Fruit fly (Drosophila melanogaster) whole organism, embryonic: ENCODE measurements around the gene CG33293.

Experiments
- CG10147 ChIP-seq: fragments of 200-800 bp; sonication (Bioruptor generic); optimal IDR thresholded peaks from 2 replicates; lab custom pipeline; 2019; ENCODE audit warnings: missing biosample characterization, mild to moderate bottlenecking, missing genetic modification characterization, moderate library complexity
- CG10267 ChIP-seq: fragments of 200-800 bp; sonication (Bioruptor generic); optimal IDR thresholded peaks from 2 replicates; lab custom pipeline; 2018; ENCODE audit warnings: missing biosample characterization, mild to moderate bottlenecking, missing genetic modification characterization, moderate library complexity
- CG11085 ChIP-seq: fragments of 200-800 bp; sonication (Bioruptor generic); IDR thresholded peaks from 2 replicates; pipeline ENCODE4 v1.3.6; 2022; ENCODE audit warnings: missing biosample characterization, missing genetic modification characterization
- CG11504 ChIP-seq: fragments of 200-800 bp; sonication (Bioruptor generic); optimal IDR thresholded peaks from 3 replicates; lab custom pipeline; 2019; ENCODE audit warnings: missing biosample characterization, mild to moderate bottlenecking, missing genetic modification characterization, moderate library complexity
- CG11696 ChIP-seq: fragments of 200-800 bp; sonication (Bioruptor generic); IDR thresholded peaks from 2 replicates; pipeline ENCODE4 v1.3.6; 2022; ENCODE audit warnings: missing biosample characterization, missing genetic modification characterization
- CG11723 ChIP-seq: fragments of 200-800 bp; sonication (Bioruptor generic); optimal IDR thresholded peaks from 2 replicates; lab custom pipeline; 2017; ENCODE audit warnings: missing biosample characterization, mild to moderate bottlenecking, missing genetic modification characterization
- CG12155 ChIP-seq: fragments of 200-800 bp; sonication (Bioruptor generic); optimal IDR thresholded peaks from 3 replicates; lab custom pipeline; 2016; ENCODE audit warnings: missing biosample characterization, missing genetic modification characterization
- CG12236 ChIP-seq: fragments of 200-800 bp; sonication (Bioruptor generic); optimal IDR thresholded peaks from 2 replicates; lab custom pipeline; 2016; ENCODE audit warnings: missing biosample characterization, missing genetic modification characterization
- CG17829 ChIP-seq: fragments of 200-800 bp; optimal IDR thresholded peaks from 2 replicates; lab custom pipeline; 2019; ENCODE audit warnings: missing biosample characterization, mild to moderate bottlenecking, missing genetic modification characterization, moderate library complexity
- CG18262 ChIP-seq: fragments of 200-800 bp; optimal IDR thresholded peaks from 3 replicates; lab custom pipeline; 2019; ENCODE audit warnings: missing biosample characterization, mild to moderate bottlenecking, missing genetic modification characterization, moderate library complexity
- CG1832 ChIP-seq: fragments of 200-800 bp; sonication (Bioruptor generic); optimal IDR thresholded peaks from 2 replicates; lab custom pipeline; 2017; ENCODE audit warnings: missing biosample characterization, mild to moderate bottlenecking, missing genetic modification characterization, inconsistent platforms
- CG18764 ChIP-seq: fragments of 200-800 bp; sonication (Bioruptor generic); optimal IDR thresholded peaks from 3 replicates; lab custom pipeline; 2016; ENCODE audit warnings: missing biosample characterization, missing genetic modification characterization
- CG2129 ChIP-seq: fragments of 200-800 bp; sonication (Bioruptor generic); IDR thresholded peaks from 2 replicates; pipeline ENCODE4 v1.3.6; 2022; ENCODE audit warnings: missing biosample characterization, missing genetic modification characterization; ENCODE audit not compliant: partially characterized antibody
- CG2889 ChIP-seq: fragments of 200-800 bp; sonication (Bioruptor generic); IDR thresholded peaks from 3 replicates; pipeline ENCODE4 v1.3.6; 2022; ENCODE audit warnings: missing biosample characterization, missing genetic modification characterization
- CG3163 ChIP-seq: fragments of 200-800 bp; sonication (Bioruptor generic); optimal IDR thresholded peaks from 3 replicates; lab custom pipeline; 2016; ENCODE audit warnings: missing biosample characterization, missing genetic modification characterization
- CG6254 ChIP-seq: fragments of 200-800 bp; sonication (Bioruptor generic); optimal IDR thresholded peaks from 3 replicates; lab custom pipeline; 2017; ENCODE audit warnings: mild to moderate bottlenecking, missing biosample characterization, missing genetic modification reagents, missing genetic modification characterization
- CG6791 ChIP-seq: fragments of 200-800 bp; sonication (Bioruptor generic); IDR thresholded peaks from 3 replicates; pipeline ENCODE4 v1.3.6; 2022; ENCODE audit warnings: missing biosample characterization, missing genetic modification characterization; ENCODE audit not compliant: partially characterized antibody
- CG7963 ChIP-seq: fragments of 200-800 bp; sonication (Bioruptor generic); IDR thresholded peaks from 3 replicates; pipeline ENCODE4 v1.3.6; 2022; ENCODE audit warnings: missing biosample characterization, missing genetic modification characterization; ENCODE audit not compliant: partially characterized antibody
- CG9215 ChIP-seq: fragments of 200-800 bp; sonication (Bioruptor generic); IDR thresholded peaks from 2 replicates; pipeline ENCODE4 v1.3.6; 2022; ENCODE audit warnings: missing biosample characterization, missing genetic modification characterization
- CG9609 ChIP-seq: fragments of 200-800 bp; sonication (Bioruptor generic); optimal IDR thresholded peaks from 3 replicates; lab custom pipeline; 2016; ENCODE audit warnings: missing biosample characterization, missing genetic modification characterization
- Dad ChIP-seq: fragments of 200-800 bp; sonication (Bioruptor generic); optimal IDR thresholded peaks from 3 replicates; lab custom pipeline; 2016; ENCODE audit warnings: missing biosample characterization, missing genetic modification characterization
- Dip2 ChIP-seq: fragments of 200-800 bp; sonication (Bioruptor generic); IDR thresholded peaks from 2 replicates; pipeline ENCODE4 v1.3.6; 2022; ENCODE audit warnings: missing biosample characterization, missing genetic modification characterization
- Elba2 ChIP-seq: fragments of 200-800 bp; sonication (Bioruptor generic); optimal IDR thresholded peaks from 3 replicates; lab custom pipeline; 2016; ENCODE audit warnings: missing biosample characterization, missing genetic modification characterization
- Hr39 ChIP-seq: fragments of >200 bp; optimal IDR thresholded peaks from 2 replicates; lab custom pipeline; 2017
- Neu2 ChIP-seq: fragments of 200-800 bp; sonication (Bioruptor generic); optimal IDR thresholded peaks from 3 replicates; lab custom pipeline; 2016; ENCODE audit warnings: missing biosample characterization, missing genetic modification characterization, borderline replicate concordance
- Nf-YA ChIP-seq: fragments of 200-800 bp; sonication (Bioruptor generic); IDR thresholded peaks from 2 replicates; pipeline ENCODE4 v1.3.6; 2022; ENCODE audit warnings: missing biosample characterization, missing genetic modification characterization
- Rx ChIP-seq: fragments of 200-800 bp; sonication (Bioruptor generic); IDR thresholded peaks from 2 replicates; pipeline ENCODE4 v1.3.6; 2022; ENCODE audit warnings: missing biosample characterization, missing genetic modification characterization
- Side ChIP-seq: fragments of 200-800 bp; sonication (Bioruptor generic); optimal IDR thresholded peaks from 2 replicates; lab custom pipeline; 2016; ENCODE audit warnings: missing biosample characterization, missing genetic modification characterization
- Sox102F ChIP-seq: fragments of 200-800 bp; sonication (Bioruptor generic); optimal IDR thresholded peaks from 2 replicates; lab custom pipeline; 2018; ENCODE audit warnings: missing biosample characterization, mild to moderate bottlenecking, missing genetic modification characterization, moderate library complexity
- Sry-β ChIP-seq: fragments of 200-800 bp; sonication (Bioruptor generic); optimal IDR thresholded peaks from 2 replicates; lab custom pipeline; 2018; ENCODE audit warnings: missing biosample characterization, mild to moderate bottlenecking, missing genetic modification characterization, moderate library complexity
- Ssrp ChIP-seq: fragments of 200-800 bp; sonication (Bioruptor generic); optimal IDR thresholded peaks from 2 replicates; lab custom pipeline; 2018; ENCODE audit warnings: missing biosample characterization, mild to moderate bottlenecking, missing genetic modification characterization, moderate library complexity
- TFAM ChIP-seq: fragments of 200-800 bp; sonication (Bioruptor generic); optimal IDR thresholded peaks from 2 replicates; lab custom pipeline; 2017; ENCODE audit warnings: missing biosample characterization, missing genetic modification characterization, inconsistent platforms
- Usf ChIP-seq: fragments of 200-800 bp; sonication (Bioruptor generic); optimal IDR thresholded peaks from 2 replicates; lab custom pipeline; 2017; ENCODE audit warnings: missing genotype, missing biosample characterization, missing genetic modification characterization
- ara ChIP-seq: fragments of 200-800 bp; sonication (Bioruptor generic); IDR thresholded peaks from 2 replicates; pipeline ENCODE4 v1.3.6; 2022; ENCODE audit warnings: missing biosample characterization, missing genetic modification characterization
- chn ChIP-seq: fragments of 200-800 bp; sonication (Bioruptor generic); optimal IDR thresholded peaks from 2 replicates; lab custom pipeline; 2016; ENCODE audit warnings: missing biosample characterization, missing genetic modification characterization
- dan ChIP-seq: fragments of 200-800 bp; sonication (Bioruptor generic); IDR thresholded peaks from 2 replicates; pipeline ENCODE4 v1.3.6; 2022; ENCODE audit warnings: missing biosample characterization, missing genetic modification characterization
- dm ChIP-seq: fragments of 200-800 bp; sonication (Bioruptor generic); optimal IDR thresholded peaks from 3 replicates; lab custom pipeline; 2016; ENCODE audit warnings: missing biosample characterization, missing genetic modification characterization
- dysf ChIP-seq: fragments of 200-800 bp; sonication (Bioruptor generic); IDR thresholded peaks from 3 replicates; pipeline ENCODE4 v1.3.6; 2022; ENCODE audit warnings: missing biosample characterization, missing genetic modification characterization
- fu2 ChIP-seq: fragments of 200-800 bp; sonication (Bioruptor generic); optimal IDR thresholded peaks from 2 replicates; lab custom pipeline; 2016; ENCODE audit warnings: missing biosample characterization, missing genetic modification characterization
- grau ChIP-seq: fragments of 200-800 bp; optimal IDR thresholded peaks from 3 replicates; lab custom pipeline; 2019; ENCODE audit warnings: missing biosample characterization, mild to moderate bottlenecking, missing genetic modification characterization, moderate library complexity
- insv ChIP-seq, 2 experiments: fragments of 200-800 bp; sonication (Bioruptor generic); optimal IDR thresholded peaks; 3 replicates each; lab custom pipeline; 2016 to 2018; ENCODE audit warnings: missing biosample characterization in 2 of 2, missing genetic modification characterization in 2 of 2
- lbe ChIP-seq: fragments of 200-800 bp; sonication (Bioruptor generic); optimal IDR thresholded peaks from 2 replicates; lab custom pipeline; 2016; ENCODE audit warnings: missing biosample characterization, mild to moderate bottlenecking, missing genetic modification characterization
- odd ChIP-seq: fragments of 200-800 bp; sonication (Bioruptor generic); optimal IDR thresholded peaks from 2 replicates; lab custom pipeline; 2017; ENCODE audit warnings: missing biosample characterization, mild to moderate bottlenecking, missing genetic modification characterization
- pfk ChIP-seq: fragments of 200-800 bp; sonication (Bioruptor generic); optimal IDR thresholded peaks from 2 replicates; lab custom pipeline; 2018; ENCODE audit warnings: missing biosample characterization, mild to moderate bottlenecking, missing genetic modification characterization, moderate library complexity
- pho ChIP-seq: fragments of 200-800 bp; sonication (Bioruptor generic); optimal IDR thresholded peaks from 2 replicates; lab custom pipeline; 2016; ENCODE audit warnings: missing biosample characterization, missing genetic modification characterization
- prd ChIP-seq, 3 experiments: fragments of >200 bp in 2 of 3; fragments of 200-800 bp in 1 of 3; sonication (Bioruptor generic) in 1 of 3; optimal IDR thresholded peaks in 2 of 3; IDR thresholded peaks in 1 of 3; 2 replicates in 2 of 3; 3 replicates in 1 of 3; pipeline versions ENCODE4 v1.3.6 to Lab custom; 2017 to 2022; ENCODE audit warnings: missing biosample characterization in 1 of 3, missing genetic modification characterization in 1 of 3
- sob ChIP-seq: fragments of 200-800 bp; sonication (Bioruptor generic); IDR thresholded peaks from 2 replicates; pipeline ENCODE4 v1.3.6; 2022; ENCODE audit warnings: missing biosample characterization, missing genetic modification characterization
- sqz ChIP-seq: fragments of 200-800 bp; sonication (Bioruptor generic); optimal IDR thresholded peaks from 3 replicates; lab custom pipeline; 2018; ENCODE audit warnings: missing biosample characterization, mild to moderate bottlenecking, missing genetic modification characterization
- ssp ChIP-seq: fragments of 200-800 bp; sonication (Bioruptor generic); IDR thresholded peaks from 2 replicates; pipeline ENCODE4 v1.3.6; 2022; ENCODE audit warnings: missing biosample characterization, missing genetic modification characterization
- sug ChIP-seq: fragments of 200-800 bp; optimal IDR thresholded peaks from 2 replicates; lab custom pipeline; 2019; ENCODE audit warnings: missing biosample characterization, mild to moderate bottlenecking, missing genetic modification characterization, moderate library complexity
- vnd ChIP-seq: fragments of 200-800 bp; sonication (Bioruptor generic); IDR thresholded peaks from 3 replicates; pipeline ENCODE4 v1.3.6; 2022; ENCODE audit warnings: missing biosample characterization, missing genetic modification characterization; ENCODE audit not compliant: partially characterized antibody

The CG33293 gene

DNA sequence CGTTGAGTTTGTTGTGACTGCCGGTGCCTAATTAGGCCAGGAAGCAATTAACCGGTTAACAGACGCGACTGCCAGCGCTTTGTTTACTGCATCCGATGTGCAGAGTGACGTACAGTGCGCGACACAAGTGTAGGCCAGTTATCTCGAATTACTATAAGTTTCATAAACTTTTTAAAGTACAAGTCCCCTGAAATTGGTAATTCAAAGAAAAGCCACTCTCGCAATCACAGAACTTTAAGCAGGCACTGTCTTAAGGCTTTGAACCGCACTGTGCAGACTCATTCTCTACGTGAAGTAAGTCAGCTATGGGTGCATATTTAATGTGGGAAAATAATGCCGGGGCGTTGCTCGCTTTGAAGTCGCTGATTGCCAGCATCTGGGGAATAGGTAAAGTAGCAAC lies 31.1 kb downstream of the CG33293 start (continued):
- TF ChIP-seq TFAM, result no peak
- peak; percentile 44 for TF ChIP-seq CG17829 (tag; lab: Kevin White, UChicago)
- no peak for TF ChIP-seq Usf (GFP tag; lab: Kevin White, UChicago)
- no peak for TF ChIP-seq CG11723 (GFP tag; lab: Kevin White, UChicago)
- TF ChIP-seq Side (GFP tag; lab: Kevin White, UChicago), result no peak
- no peak for TF ChIP-seq Neu2
- peak; percentile 45; the same call in 1 of the 2 replicates for TF ChIP-seq ara (GFP tag; lab: Robert Waterston, UW)
- TF ChIP-seq CG11696 (GFP tag; lab: Robert Waterston, UW), result 0 out of 2 replicates have a peak, but pooled peaks have one; percentile 35
- TF ChIP-seq Dad (GFP tag; lab: Kevin White, UChicago), result no peak
- TF ChIP-seq CG12155 (GFP tag; lab: Kevin White, UChicago), result no peak
- TF ChIP-seq sqz (GFP tag; lab: Kevin White, UChicago), result no peak
- no peak for TF ChIP-seq CG18764 (GFP tag; lab: Kevin White, UChicago)
- no peak for TF ChIP-seq insv (GFP tag; optimal IDR thresholded peaks at IDR 0.05; lab: Kevin White, UChicago)
- peak; percentile 27 for TF ChIP-seq grau (tag; lab: Kevin White, UChicago)
- TF ChIP-seq CG7963 (GFP tag; lab: Robert Waterston, UW), result no peak
- TF ChIP-seq sug (tag; lab: Kevin White, UChicago), result no peak
- no peak for TF ChIP-seq CG2889 (GFP tag; lab: Robert Waterston, UW)
- TF ChIP-seq Hr39 (lab: Kevin White, UChicago), result no peak
- TF ChIP-seq pfk (GFP tag; lab: Kevin White, UChicago), result no peak
- TF ChIP-seq CG6791 (GFP tag; lab: Robert Waterston, UW), result no peak
- no peak for TF ChIP-seq ssp
- TF ChIP-seq CG10147 (GFP tag; lab: Kevin White, UChicago), result no peak
- TF ChIP-seq Ssrp (tag; lab: Kevin White, UChicago), result peak; percentile 55
- peak; percentile 65 for TF ChIP-seq CG11504
- TF ChIP-seq CG9609 (GFP tag; lab: Kevin White, UChicago), result peak; percentile 21
- no peak for TF ChIP-seq CG12236 (GFP tag; lab: Kevin White, UChicago)
- peak; percentile 12; the same call in 1 of the 2 replicates for TF ChIP-seq Nf-YA (GFP tag; lab: Robert Waterston, UW)
- TF ChIP-seq CG3163 (GFP tag; lab: Kevin White, UChicago), result no peak
- no peak for TF ChIP-seq CG9215 (GFP tag; lab: Robert Waterston, UW)
- TF ChIP-seq dysf, result peak; percentile 57; the same call in 1 of the 3 replicates
- no peak for TF ChIP-seq CG1832 (GFP tag; lab: Kevin White, UChicago)
- no peak for TF ChIP-seq Dip2
- TF ChIP-seq CG18262 (tag; lab: Kevin White, UChicago), result peak; percentile 60
- TF ChIP-seq vnd (GFP tag; lab: Robert Waterston, UW), result no peak
- TF ChIP-seq pho (GFP tag; lab: Kevin White, UChicago), result no peak
- no peak for TF ChIP-seq Elba2 (GFP tag; lab: Kevin White, UChicago)
- TF ChIP-seq chn (GFP tag; lab: Kevin White, UChicago), result no peak
- no peak for TF ChIP-seq prd (optimal IDR thresholded peaks at IDR 0.05; lab: Kevin White, UChicago)
- peak; percentile 68; the same call in 1 of the 3 replicates for TF ChIP-seq prd (GFP tag; IDR thresholded peaks at IDR 0.05; lab: Robert Waterston, UW)
- TF ChIP-seq sob (GFP tag; lab: Robert Waterston, UW), result no peak
- TF ChIP-seq dan (GFP tag; lab: Robert Waterston, UW), result no peak
- no peak for TF ChIP-seq CG11085
- no peak for TF ChIP-seq odd (GFP tag; lab: Kevin White, UChicago)
- no peak for TF ChIP-seq Sry-β
- TF ChIP-seq dm (GFP tag; lab: Kevin White, UChicago), result no peak
- peak; percentile 74 for TF ChIP-seq Sox102F
- TF ChIP-seq Rx (GFP tag; lab: Robert Waterston, UW), result 0 out of 2 replicates have a peak, but pooled peaks have one; percentile 51
- peak; percentile 41 for TF ChIP-seq CG6254 (GFP tag; lab: Kevin White, UChicago)
- TF ChIP-seq CG10267 (tag; lab: Kevin White, UChicago), result peak; percentile 19
- no peak for TF ChIP-seq CG2129
- TF ChIP-seq lbe, result no peak
- no peak for TF ChIP-seq fu2 (GFP tag; lab: Kevin White, UChicago)
